Worm (Caenorhabditis elegans): ENCODE measurements around the gene mix-1.

- no peak for TF ChIP-seq nhr-11 (tag; optimal IDR thresholded peaks at IDR 0.05)
- no peak for TF ChIP-seq ama-1 (optimal IDR thresholded peaks at IDR 0.05)
- no peak for TF ChIP-seq ref-2 (tag; optimal IDR thresholded peaks at IDR 0.05)
- no peak for TF ChIP-seq eyg-1 (tag; optimal IDR thresholded peaks at IDR 0.05)
- TF ChIP-seq ceh-9 (tag; optimal IDR thresholded peaks at IDR 0.05), result no peak
- TF ChIP-seq unc-42 (tag; optimal IDR thresholded peaks at IDR 0.05), result no peak
- TF ChIP-seq dmd-4 (tag; optimal IDR thresholded peaks at IDR 0.05; ENCODE audit: borderline replicate concordance), result no peak
- no peak for TF ChIP-seq pha-4 (tag; optimal IDR thresholded peaks at IDR 0.05)
- no peak for TF ChIP-seq tbx-7 (tag; optimal IDR thresholded peaks at IDR 0.05)
- no peak for TF ChIP-seq dve-1 (tag; optimal IDR thresholded peaks at IDR 0.05)
- no peak for TF ChIP-seq tbx-2 (tag; optimal IDR thresholded peaks at IDR 0.05)
Observed at ce11 chrII:10834717-10835116, 10.7 kb downstream of the mix-1 start.
